Worm (Caenorhabditis elegans): Measurements from ENCODE around the gene T23F6.3.

DNA sequence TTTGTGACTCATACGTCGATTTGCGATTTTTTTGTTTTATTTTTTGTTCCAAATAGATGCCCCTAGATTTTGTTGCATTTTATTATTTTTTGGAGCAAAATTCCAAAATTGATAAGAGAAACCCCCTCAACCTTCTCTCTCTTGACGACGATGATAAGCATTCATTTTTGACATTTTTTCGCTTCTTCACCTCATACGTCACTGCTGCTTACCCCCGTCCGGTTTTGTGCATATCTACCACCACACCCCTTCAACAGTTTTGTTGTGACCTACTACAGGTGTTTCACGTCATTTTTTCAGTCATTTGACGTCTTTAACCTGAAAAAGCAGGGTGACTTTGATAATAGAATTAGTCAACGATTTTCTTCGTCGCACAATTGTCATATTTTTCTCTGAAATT lies 25.7 kb downstream of the T23F6.3 start:
- TF ChIP-seq tbx-37 (GFP tag; conservative IDR thresholded peaks at IDR 0.05) (no peak), pes-1 (GFP tag; IDR thresholded peaks at IDR 0.05) (no peak), hmg-4 (GFP tag; optimal IDR thresholded peaks at IDR 0.05) (no peak), hnd-1 (tag; optimal IDR thresholded peaks at IDR 0.05) (no peak), ama-1 (optimal IDR thresholded peaks at IDR 0.05) (no peak), F13C5.2 (tag; optimal IDR thresholded peaks at IDR 0.05) (no peak), flt-1 (GFP tag; IDR thresholded peaks at IDR 0.05) (no peak)
